Worm (Caenorhabditis elegans): ENCODE data around the gene ZK1010.8.

- TF ChIP-seq ceh-13 (GFP tag; optimal IDR thresholded peaks at IDR 0.05), result no peak
- TF ChIP-seq tra-4 (tag; optimal IDR thresholded peaks at IDR 0.05), result no peak
- no peak for TF ChIP-seq ama-1 (optimal IDR thresholded peaks at IDR 0.05)
- TF ChIP-seq flt-1 (GFP tag; IDR thresholded peaks at IDR 0.05), result no peak
- no peak for TF ChIP-seq tbx-11 (GFP tag; IDR thresholded peaks at IDR 0.05)
- TF ChIP-seq B0310.2 (tag; optimal IDR thresholded peaks at IDR 0.05), result no peak
- no peak for TF ChIP-seq sea-1 (GFP tag; conservative IDR thresholded peaks at IDR 0.05)
- TF ChIP-seq pes-1 (GFP tag; IDR thresholded peaks at IDR 0.05), result no peak
- TF ChIP-seq tbx-37 (GFP tag; conservative IDR thresholded peaks at IDR 0.05), result no peak
- no peak for TF ChIP-seq hmg-4 (GFP tag; optimal IDR thresholded peaks at IDR 0.05)
Measured at ce11 chrIII:12967437-12968043, 32.9 kb downstream of the ZK1010.8 start.
